Fruit fly (Drosophila melanogaster): ENCODE measurements around the gene CG11586.

dm6 chr3L:4270949-4271827 is 8.9 kb upstream of the CG11586 start:
- TF ChIP-seq CG8478 (optimal IDR thresholded peaks at IDR 0.05), result no peak
- no peak for TF ChIP-seq CTCF (optimal IDR thresholded peaks at IDR 0.05)
